Fruit fly (Drosophila melanogaster) whole organism, adult: ENCODE measurements around the gene Mst89B.

Experiments
- CG11617 ChIP-seq: fragments of 200-800 bp; sonication (Bioruptor generic); optimal IDR thresholded peaks from 2 replicates; lab custom pipeline; 2017; ENCODE audit warnings: mild to moderate bottlenecking, missing biosample characterization, missing genetic modification reagents, missing genetic modification characterization
- CG12768 ChIP-seq: fragments of 200-800 bp; sonication (Bioruptor generic); optimal IDR thresholded peaks from 2 replicates; lab custom pipeline; 2017; ENCODE audit warnings: missing biosample characterization, missing genetic modification characterization, mild to moderate bottlenecking, moderate library complexity, missing genetic modification reagents
- CG14711 ChIP-seq: fragments of 200-800 bp; sonication (Bioruptor generic); optimal IDR thresholded peaks from 2 replicates; lab custom pipeline; 2018; ENCODE audit warnings: missing biosample characterization, mild to moderate bottlenecking, missing genetic modification characterization, moderate library complexity
- CG1620 ChIP-seq: fragments of 200-800 bp; sonication (Bioruptor generic); optimal IDR thresholded peaks from 2 replicates; lab custom pipeline; 2016; ENCODE audit warnings: missing biosample characterization, missing genetic modification characterization
- CG33017 ChIP-seq: fragments of 200-800 bp; sonication (Bioruptor generic); optimal IDR thresholded peaks from 2 replicates; lab custom pipeline; 2018; ENCODE audit warnings: missing biosample characterization, mild to moderate bottlenecking, missing genetic modification characterization, moderate library complexity
- CG5204 ChIP-seq: fragments of 200-800 bp; sonication (Bioruptor generic); optimal IDR thresholded peaks from 2 replicates; lab custom pipeline; 2016; ENCODE audit warnings: missing biosample characterization, missing genetic modification characterization
- CG7045 ChIP-seq: fragments of 200-800 bp; sonication (Bioruptor generic); optimal IDR thresholded peaks from 2 replicates; lab custom pipeline; 2017; ENCODE audit warnings: missing biosample characterization, mild to moderate bottlenecking, missing genetic modification characterization
- CG7101 ChIP-seq: fragments of 200-800 bp; sonication (Bioruptor generic); optimal IDR thresholded peaks from 2 replicates; lab custom pipeline; 2018; ENCODE audit warnings: missing biosample characterization, mild to moderate bottlenecking, missing genetic modification characterization, moderate library complexity
- Clk ChIP-seq: fragments of 200-800 bp; sonication (Bioruptor generic); optimal IDR thresholded peaks from 2 replicates; lab custom pipeline; 2017; ENCODE audit warnings: missing biosample characterization, missing genetic modification characterization
- Crg-1 ChIP-seq: fragments of 200-800 bp; sonication (Bioruptor generic); optimal IDR thresholded peaks from 2 replicates; lab custom pipeline; 2016; ENCODE audit warnings: missing biosample characterization, missing genetic modification characterization
- Hr96 ChIP-seq: fragments of 200-800 bp; sonication (Bioruptor generic); optimal IDR thresholded peaks from 2 replicates; lab custom pipeline; 2016; ENCODE audit warnings: missing biosample characterization, missing genetic modification characterization
- Mnt ChIP-seq: fragments of 200-800 bp; sonication (Bioruptor generic); optimal IDR thresholded peaks from 2 replicates; lab custom pipeline; 2016; ENCODE audit warnings: missing biosample characterization, mild to moderate bottlenecking, missing genetic modification characterization
- bab1 ChIP-seq: fragments of 200-800 bp; sonication (Bioruptor generic); optimal IDR thresholded peaks from 3 replicates; lab custom pipeline; 2019; ENCODE audit warnings: missing biosample characterization, mild to moderate bottlenecking, missing genetic modification characterization, moderate library complexity
- cic ChIP-seq: fragments of 200-800 bp; sonication (Bioruptor generic); optimal IDR thresholded peaks from 2 replicates; lab custom pipeline; 2017; ENCODE audit warnings: missing biosample characterization, mild to moderate bottlenecking, missing genetic modification characterization, moderate library complexity
- cnc ChIP-seq, 2 experiments: fragments of >200 bp; optimal IDR thresholded peaks; 2 replicates each; lab custom pipeline; 2017
- kay ChIP-seq: fragments of 200-800 bp; sonication (Bioruptor generic); peaks from one replicate; lab custom pipeline; 2016; ENCODE audit warnings: missing biosample characterization, missing genetic modification characterization, borderline replicate concordance
- ovo ChIP-seq: fragments of 200-800 bp; sonication (Bioruptor generic); optimal IDR thresholded peaks from 2 replicates; lab custom pipeline; 2016; ENCODE audit warnings: missing biosample characterization, missing genetic modification characterization
- pad ChIP-seq: fragments of 200-800 bp; sonication (Bioruptor generic); optimal IDR thresholded peaks from 3 replicates; lab custom pipeline; 2017; ENCODE audit warnings: missing biosample characterization, missing genetic modification characterization, mild to moderate bottlenecking, moderate library complexity, missing genetic modification reagents
- tj ChIP-seq: fragments of 200-800 bp; sonication (Bioruptor generic); optimal IDR thresholded peaks from 3 replicates; lab custom pipeline; 2017; ENCODE audit warnings: missing biosample characterization, mild to moderate bottlenecking, missing genetic modification characterization, moderate library complexity
- toe ChIP-seq: fragments of 200-800 bp; sonication (Bioruptor generic); optimal IDR thresholded peaks from 2 replicates; lab custom pipeline; 2016; ENCODE audit warnings: missing biosample characterization, missing genetic modification characterization

The Mst89B gene

dm6 chr3R:16266712-16267111, at the start of gene Mst89B:
Gene Mst89B, plus strand, starts transcription at chr3R:16267012.
- TF ChIP-seq toe (GFP tag; lab: Kevin White, UChicago), result no peak
- TF ChIP-seq Mnt (GFP tag; lab: Kevin White, UChicago), result no peak
- TF ChIP-seq CG7045 (GFP tag; lab: Kevin White, UChicago), result no peak
- TF ChIP-seq CG1620 (GFP tag; lab: Kevin White, UChicago), result no peak
- no peak for TF ChIP-seq kay
- no peak for TF ChIP-seq CG12768 (GFP tag; lab: Kevin White, UChicago)
- no peak for TF ChIP-seq CG33017 (tag; lab: Kevin White, UChicago)
- no peak for TF ChIP-seq cnc (optimal IDR thresholded peaks at IDR 0.05; lab: Kevin White, UChicago)
- TF ChIP-seq bab1 (GFP tag; lab: Kevin White, UChicago), result no peak
- no peak for TF ChIP-seq Hr96 (GFP tag; lab: Kevin White, UChicago)
- TF ChIP-seq CG5204 (GFP tag; lab: Kevin White, UChicago), result no peak
- no peak for TF ChIP-seq CG11617 (GFP tag; lab: Kevin White, UChicago)
- TF ChIP-seq Clk (GFP tag; lab: Kevin White, UChicago), result no peak
- TF ChIP-seq ovo (GFP tag; lab: Kevin White, UChicago), result no peak
- no peak for TF ChIP-seq CG7101 (tag; lab: Kevin White, UChicago)
- no peak for TF ChIP-seq CG14711 (tag; lab: Kevin White, UChicago)
- TF ChIP-seq pad (GFP tag; lab: Kevin White, UChicago), result no peak

dm6 chr3R:16217368-16217767, 49.4 kb upstream of the Mst89B start:
- no peak for TF ChIP-seq Clk (GFP tag; lab: Kevin White, UChicago)
- TF ChIP-seq kay, result no peak
- no peak for TF ChIP-seq Crg-1 (GFP tag; lab: Kevin White, UChicago)
- TF ChIP-seq cnc (optimal IDR thresholded peaks at IDR 0.05; lab: Kevin White, UChicago), result no peak
- TF ChIP-seq CG7045 (GFP tag; lab: Kevin White, UChicago), result no peak
- no peak for TF ChIP-seq bab1 (GFP tag; lab: Kevin White, UChicago)
- TF ChIP-seq CG5204 (GFP tag; lab: Kevin White, UChicago), result no peak
- TF ChIP-seq CG11617 (GFP tag; lab: Kevin White, UChicago), result no peak

dm6 chr3R:16218251-16219030, 48.4 kb upstream of the Mst89B start:
- no peak for TF ChIP-seq CG7045 (GFP tag; lab: Kevin White, UChicago)
- TF ChIP-seq bab1 (GFP tag; lab: Kevin White, UChicago), result no peak
- TF ChIP-seq CG5204 (GFP tag; lab: Kevin White, UChicago), result no peak
- TF ChIP-seq pad (GFP tag; lab: Kevin White, UChicago), result no peak
- no peak for TF ChIP-seq cic (GFP tag; lab: Kevin White, UChicago)
- no peak for TF ChIP-seq CG7101 (tag; lab: Kevin White, UChicago)
- no peak for TF ChIP-seq CG12768 (GFP tag; lab: Kevin White, UChicago)
- TF ChIP-seq CG1620 (GFP tag; lab: Kevin White, UChicago), result no peak
- no peak for TF ChIP-seq cnc (optimal IDR thresholded peaks at IDR 0.05; lab: Kevin White, UChicago)
- TF ChIP-seq Hr96 (GFP tag; lab: Kevin White, UChicago), result no peak
- no peak for TF ChIP-seq CG14711 (tag; lab: Kevin White, UChicago)

dm6 chr3R:16220050-16220670, 46.7 kb upstream of the Mst89B start:
- TF ChIP-seq ovo (GFP tag; lab: Kevin White, UChicago), result no peak
- no peak for TF ChIP-seq CG11617 (GFP tag; lab: Kevin White, UChicago)
- no peak for TF ChIP-seq Clk (GFP tag; lab: Kevin White, UChicago)
- no peak for TF ChIP-seq toe (GFP tag; lab: Kevin White, UChicago)
- TF ChIP-seq pad (GFP tag; lab: Kevin White, UChicago), result no peak
- TF ChIP-seq cic (GFP tag; lab: Kevin White, UChicago), result no peak
- TF ChIP-seq cnc (optimal IDR thresholded peaks at IDR 0.05; lab: Kevin White, UChicago), result no peak
- no peak for TF ChIP-seq Mnt (GFP tag; lab: Kevin White, UChicago)
- no peak for TF ChIP-seq Hr96 (GFP tag; lab: Kevin White, UChicago)
- TF ChIP-seq CG5204 (GFP tag; lab: Kevin White, UChicago), result no peak
- TF ChIP-seq CG33017 (tag; lab: Kevin White, UChicago), result no peak
- TF ChIP-seq tj (GFP tag; lab: Kevin White, UChicago), result no peak
- TF ChIP-seq Crg-1 (GFP tag; lab: Kevin White, UChicago), result no peak
- no peak for TF ChIP-seq kay
- no peak for TF ChIP-seq CG7045 (GFP tag; lab: Kevin White, UChicago)
- no peak for TF ChIP-seq bab1 (GFP tag; lab: Kevin White, UChicago)

dm6 chr3R:16220854-16221253, 46.0 kb upstream of the Mst89B start:
- TF ChIP-seq CG1620 (GFP tag; lab: Kevin White, UChicago), result no peak
- TF ChIP-seq Mnt (GFP tag; lab: Kevin White, UChicago), result no peak
- TF ChIP-seq kay, result no peak
- TF ChIP-seq CG5204 (GFP tag; lab: Kevin White, UChicago), result no peak
- TF ChIP-seq tj (GFP tag; lab: Kevin White, UChicago), result no peak
- TF ChIP-seq toe (GFP tag; lab: Kevin White, UChicago), result no peak
- TF ChIP-seq CG14711 (tag; lab: Kevin White, UChicago), result no peak
- TF ChIP-seq CG7101 (tag; lab: Kevin White, UChicago), result no peak
- no peak for TF ChIP-seq Crg-1 (GFP tag; lab: Kevin White, UChicago)
- TF ChIP-seq CG11617 (GFP tag; lab: Kevin White, UChicago), result no peak
- TF ChIP-seq ovo (GFP tag; lab: Kevin White, UChicago), result no peak
- TF ChIP-seq CG33017 (tag; lab: Kevin White, UChicago), result no peak
- no peak for TF ChIP-seq cnc (optimal IDR thresholded peaks at IDR 0.05; lab: Kevin White, UChicago)
- no peak for TF ChIP-seq Hr96 (GFP tag; lab: Kevin White, UChicago)
- no peak for TF ChIP-seq pad (GFP tag; lab: Kevin White, UChicago)
- no peak for TF ChIP-seq cic (GFP tag; lab: Kevin White, UChicago)
